Worm (Caenorhabditis elegans) whole organism, young adult: ENCODE measurements around the gene Y10G11A.1.

Experiments
- B0336.3 ChIP-seq: fragments of 200-800 bp; sonication (Bioruptor generic); IDR thresholded peaks from 2 replicates; pipeline ENCODE4 v1.3.6; 2022; ENCODE audit warnings: missing genetic modification characterization, missing compliant biosample characterization
- C06A6.2 ChIP-seq: fragments of 200-800 bp; sonication (Bioruptor generic); conservative IDR thresholded peaks from 2 replicates; pipeline ENCODE4 v1.3.6; 2022; ENCODE audit warnings: missing genetic modification characterization, missing compliant biosample characterization
- C17E4.6 ChIP-seq: fragments of 200-800 bp; sonication (Bioruptor generic); IDR thresholded peaks from 2 replicates; pipeline ENCODE4 v1.3.6; 2022; ENCODE audit warnings: missing genetic modification reagents, missing genetic modification characterization, missing compliant biosample characterization
- F10E7.11 ChIP-seq: sonication (generic microtip); optimal IDR thresholded peaks from 2 replicates; lab custom pipeline; 2017; ENCODE audit warnings: mild to moderate bottlenecking, missing genetic modification characterization, moderate library complexity, missing compliant biosample characterization
- F33H1.4 ChIP-seq: fragments of 200-800 bp; sonication (Bioruptor generic); IDR thresholded peaks from 2 replicates; pipeline ENCODE4 v1.3.6; 2022; ENCODE audit warnings: missing genetic modification reagents, missing genetic modification characterization, missing compliant biosample characterization
- F52B5.7 ChIP-seq: sonication (generic microtip); optimal IDR thresholded peaks from 2 replicates; lab custom pipeline; 2016; ENCODE audit warnings: mild to moderate bottlenecking, missing genetic modification characterization, missing compliant biosample characterization
- F55B11.4 ChIP-seq: sonication (generic microtip); optimal IDR thresholded peaks from 2 replicates; lab custom pipeline; 2016; ENCODE audit warnings: missing compliant biosample characterization, missing genetic modification characterization, borderline replicate concordance; ENCODE audit not compliant: insufficient read depth
- F57C9.4 ChIP-seq: sonication (generic microtip); optimal IDR thresholded peaks from 2 replicates; lab custom pipeline; 2017; ENCODE audit warnings: mild to moderate bottlenecking, missing genetic modification characterization, missing compliant biosample characterization
- K11D2.4 ChIP-seq: fragments of 200-800 bp; sonication (Bioruptor generic); IDR thresholded peaks from 2 replicates; pipeline ENCODE4 v1.3.6; 2022; ENCODE audit warnings: missing genetic modification reagents, missing genetic modification characterization, missing compliant biosample characterization
- T26A5.8 ChIP-seq: sonication (generic microtip); optimal IDR thresholded peaks from 2 replicates; lab custom pipeline; 2016; ENCODE audit warnings: missing genetic modification characterization, missing compliant biosample characterization
- Y53F4B.3 ChIP-seq: fragments of 200-800 bp; sonication (Bioruptor generic); IDR thresholded peaks from 2 replicates; pipeline ENCODE4 v1.3.6; 2022; ENCODE audit warnings: missing genetic modification reagents, missing genetic modification characterization, missing compliant biosample characterization
- Y53G8AR.9 ChIP-seq: fragments of 200-800 bp; sonication (Bioruptor generic); conservative IDR thresholded peaks from 2 replicates; pipeline ENCODE4 v1.3.6; 2022; ENCODE audit warnings: missing genetic modification reagents, missing genetic modification characterization, missing compliant biosample characterization
- Y95B8A.8 ChIP-seq: fragments of 200-800 bp; sonication (Bioruptor generic); IDR thresholded peaks from 2 replicates; pipeline ENCODE4 v1.3.6; 2022; ENCODE audit warnings: missing genetic modification reagents, missing genetic modification characterization, missing compliant biosample characterization
- ama-1 ChIP-seq, 3 experiments: fragments of 150-350 bp in 1 of 3; sonication (generic microtip) in 2 of 3; optimal IDR thresholded peaks; 2 replicates each; lab custom pipeline; 2014 to 2018; ENCODE audit warnings: missing biosample characterization in 2 of 3, missing genetic modification characterization in 2 of 3, missing genetic modification reagents in 2 of 3
- aptf-2 ChIP-seq: fragments of 200-800 bp; sonication (Bioruptor generic); conservative IDR thresholded peaks from 2 replicates; pipeline ENCODE4 v1.3.6; 2022; ENCODE audit warnings: missing genetic modification reagents, missing genetic modification characterization, missing compliant biosample characterization
- attf-3 ChIP-seq: fragments of 200-800 bp; sonication (Bioruptor generic); conservative IDR thresholded peaks from 2 replicates; pipeline ENCODE4 v1.3.6; 2022; ENCODE audit warnings: missing genetic modification reagents, missing genetic modification characterization, missing compliant biosample characterization
- attf-6 ChIP-seq: fragments of 200-800 bp; sonication (Bioruptor generic); IDR thresholded peaks from 2 replicates; pipeline ENCODE4 v1.3.6; 2022; ENCODE audit warnings: missing genetic modification reagents, missing genetic modification characterization, missing compliant biosample characterization
- bed-2 ChIP-seq: fragments of 200-800 bp; sonication (Bioruptor generic); IDR thresholded peaks from 2 replicates; pipeline ENCODE4 v1.3.6; 2022; ENCODE audit warnings: missing genetic modification reagents, missing genetic modification characterization, missing compliant biosample characterization
- ceh-100 ChIP-seq: fragments of 200-800 bp; sonication (Bioruptor generic); IDR thresholded peaks from 2 replicates; pipeline ENCODE4 v1.3.6; 2022; ENCODE audit warnings: missing genetic modification reagents, missing genetic modification characterization, missing compliant biosample characterization
- ceh-79 ChIP-seq: sonication (generic microtip); optimal IDR thresholded peaks from 2 replicates; lab custom pipeline; 2017; ENCODE audit warnings: mild to moderate bottlenecking, missing genetic modification characterization, missing compliant biosample characterization
- ceh-91 ChIP-seq: fragments of 200-800 bp; sonication (Bioruptor generic); IDR thresholded peaks from 2 replicates; pipeline ENCODE4 v1.3.6; 2022; ENCODE audit warnings: missing genetic modification reagents, missing genetic modification characterization, missing compliant biosample characterization
- die-1 ChIP-seq: sonication (generic microtip); optimal IDR thresholded peaks from 2 replicates; lab custom pipeline; 2016; ENCODE audit warnings: missing genotype, mild to moderate bottlenecking, missing genetic modification characterization, missing compliant biosample characterization
- efl-1 ChIP-seq: fragments of 150-350 bp; optimal IDR thresholded peaks from 2 replicates; lab custom pipeline; 2014; ENCODE audit warnings: missing biosample characterization, missing genetic modification reagents, missing genetic modification characterization
- egl-44 ChIP-seq: fragments of 200-800 bp; sonication (Bioruptor generic); IDR thresholded peaks from 2 replicates; pipeline ENCODE4 v1.3.6; 2022; ENCODE audit warnings: missing genetic modification reagents, missing genetic modification characterization, missing compliant biosample characterization
- ets-4 ChIP-seq: fragments of 200-800 bp; sonication (Bioruptor generic); optimal IDR thresholded peaks from 2 replicates; lab custom pipeline; 2018; ENCODE audit warnings: mild to moderate bottlenecking, missing genetic modification characterization, missing compliant biosample characterization
- gei-17 ChIP-seq: fragments of 200-800 bp; sonication (Bioruptor generic); optimal IDR thresholded peaks from 2 replicates; lab custom pipeline; 2018; ENCODE audit warnings: mild to moderate bottlenecking, missing genetic modification characterization, missing compliant biosample characterization
- him-1 ChIP-seq: sonication (generic microtip); optimal IDR thresholded peaks from 2 replicates; lab custom pipeline; 2016; ENCODE audit warnings: missing genotype, missing genetic modification reagents, missing genetic modification characterization, missing compliant biosample characterization
- hmg-20 ChIP-seq: fragments of 200-800 bp; sonication (Bioruptor generic); IDR thresholded peaks from 2 replicates; pipeline ENCODE4 v1.3.6; 2022; ENCODE audit warnings: missing genetic modification reagents, missing genetic modification characterization, missing compliant biosample characterization
- lag-1 ChIP-seq: fragments of 200-800 bp; sonication (Bioruptor generic); IDR thresholded peaks from 2 replicates; pipeline ENCODE4 v1.3.6; 2022; ENCODE audit warnings: missing genetic modification reagents, missing genetic modification characterization, missing compliant biosample characterization
- let-607 ChIP-seq, 2 experiments: fragments of 200-800 bp in 1 of 2; sonication (Bioruptor generic) in 1 of 2; sonication (generic microtip) in 1 of 2; optimal IDR thresholded peaks; 2 replicates each; lab custom pipeline; 2016 to 2018; ENCODE audit warnings: mild to moderate bottlenecking in 2 of 2, missing compliant biosample characterization in 2 of 2, missing genetic modification characterization in 2 of 2, moderate library complexity in 2 of 2, missing genotype in 1 of 2
- lin-40 ChIP-seq: sonication (generic microtip); optimal IDR thresholded peaks from 2 replicates; lab custom pipeline; 2016; ENCODE audit warnings: missing genetic modification characterization, mild to moderate bottlenecking, missing compliant biosample characterization, missing genotype, missing genetic modification reagents
- madf-3 ChIP-seq: fragments of 200-800 bp; sonication (Bioruptor generic); IDR thresholded peaks from 2 replicates; pipeline ENCODE4 v1.3.6; 2022; ENCODE audit warnings: missing genetic modification reagents, missing genetic modification characterization, missing compliant biosample characterization
- madf-6 ChIP-seq: fragments of 200-800 bp; sonication (Bioruptor generic); IDR thresholded peaks from 2 replicates; pipeline ENCODE4 v1.3.6; 2022; ENCODE audit warnings: missing genetic modification reagents, missing genetic modification characterization, missing compliant biosample characterization
- mel-28 ChIP-seq: sonication (generic microtip); optimal IDR thresholded peaks from 2 replicates; lab custom pipeline; 2016; ENCODE audit warnings: borderline replicate concordance, mild to moderate bottlenecking, missing genetic modification characterization, missing compliant biosample characterization
- mxl-1 ChIP-seq: sonication (generic microtip); optimal IDR thresholded peaks from 2 replicates; lab custom pipeline; 2016; ENCODE audit warnings: missing genetic modification characterization, missing compliant biosample characterization
- nfyb-1 ChIP-seq: fragments of 200-800 bp; sonication (Bioruptor generic); IDR thresholded peaks from 2 replicates; pipeline ENCODE4 v1.3.6; 2022; ENCODE audit warnings: missing genetic modification reagents, missing genetic modification characterization, missing compliant biosample characterization
- nhr-27 ChIP-seq: fragments of 200-800 bp; sonication (Bioruptor generic); optimal IDR thresholded peaks from 2 replicates; lab custom pipeline; 2018; ENCODE audit warnings: mild to moderate bottlenecking, missing genetic modification characterization, moderate library complexity, missing compliant biosample characterization
- nhr-80 ChIP-seq: sonication (generic microtip); optimal IDR thresholded peaks from 2 replicates; lab custom pipeline; 2016; ENCODE audit warnings: missing genetic modification characterization, missing compliant biosample characterization
- snpc-3.4 ChIP-seq: sonication (generic microtip); optimal IDR thresholded peaks from 2 replicates; lab custom pipeline; 2017; ENCODE audit warnings: missing genetic modification characterization, mild to moderate bottlenecking, missing compliant biosample characterization, antibody characterized with exemption, moderate library complexity, missing genotype, missing genetic modification reagents
- unc-62 ChIP-seq: fragments of 150-350 bp; optimal IDR thresholded peaks from 2 replicates; lab custom pipeline; 2014; ENCODE audit warnings: missing biosample characterization, missing genetic modification reagents, missing genetic modification characterization
- zfh-2 ChIP-seq: fragments of 200-800 bp; sonication (Bioruptor generic); conservative IDR thresholded peaks from 2 replicates; pipeline ENCODE4 v1.3.6; 2022; ENCODE audit warnings: missing genetic modification reagents, missing genetic modification characterization, missing compliant biosample characterization
- ztf-22 ChIP-seq: fragments of 200-800 bp; sonication (Bioruptor generic); optimal IDR thresholded peaks from 2 replicates; lab custom pipeline; 2018; ENCODE audit warnings: mild to moderate bottlenecking, missing genetic modification characterization, moderate library complexity, missing compliant biosample characterization
- ztf-25 ChIP-seq: fragments of 200-800 bp; sonication (Bioruptor generic); IDR thresholded peaks from 2 replicates; pipeline ENCODE4 v1.3.6; 2022; ENCODE audit warnings: missing genetic modification reagents, missing genetic modification characterization, missing compliant biosample characterization
- ztf-28 ChIP-seq: fragments of 200-800 bp; sonication (Bioruptor generic); IDR thresholded peaks from 2 replicates; pipeline ENCODE4 v1.3.6; 2022; ENCODE audit warnings: missing genetic modification reagents, missing genetic modification characterization, missing compliant biosample characterization
- ztf-6 ChIP-seq: fragments of 200-800 bp; sonication (Bioruptor generic); IDR thresholded peaks from 2 replicates; pipeline ENCODE4 v1.3.6; 2022; ENCODE audit warnings: missing genetic modification reagents, missing genetic modification characterization, missing compliant biosample characterization

Y10G11A.1 gene

ce11 chrIV:16415100-16415973 is 9.1 kb upstream of the Y10G11A.1 start (continued):
- peak; percentile 81 for TF ChIP-seq efl-1 (GFP tag; lab: Kevin White, UChicago)
- TF ChIP-seq ztf-22 (GFP tag; lab: Kevin White, UChicago), result no peak
- no peak for TF ChIP-seq lag-1 (GFP tag; lab: Robert Waterston, UW)
- TF ChIP-seq let-607 (tag; optimal IDR thresholded peaks at IDR 0.05; lab: Kevin White, UChicago), result peak in 1 of 2 experiments; percentile 59
- no peak for TF ChIP-seq mel-28
- TF ChIP-seq F10E7.11 (tag; lab: Kevin White, UChicago), result peak; percentile 19
- TF ChIP-seq C17E4.6 (GFP tag; lab: Robert Waterston, UW), result 0 out of 2 replicates have a peak, but pooled peaks have one; percentile 50
- TF ChIP-seq Y53F4B.3 (GFP tag; lab: Robert Waterston, UW), result peak; percentile 33
- TF ChIP-seq ceh-79 (tag; lab: Kevin White, UChicago), result peak; percentile 5
- peak; percentile 98 for TF ChIP-seq attf-6 (GFP tag; lab: Robert Waterston, UW)
- no peak for TF ChIP-seq unc-62 (GFP tag; lab: Kevin White, UChicago)
- TF ChIP-seq lin-40 (tag; lab: Kevin White, UChicago), result peak; percentile 67
- no peak for TF ChIP-seq gei-17 (GFP tag; lab: Kevin White, UChicago)
- no peak for TF ChIP-seq zfh-2 (GFP tag; lab: Robert Waterston, UW)
- no peak for TF ChIP-seq F55B11.4
- peak; percentile 75 for TF ChIP-seq B0336.3 (GFP tag; lab: Robert Waterston, UW)
- peak; percentile 77 for TF ChIP-seq hmg-20 (GFP tag; lab: Robert Waterston, UW)
- peak; percentile 92 for TF ChIP-seq ztf-25 (GFP tag; lab: Robert Waterston, UW)
- TF ChIP-seq ama-1 (optimal IDR thresholded peaks at IDR 0.05; lab: Kevin White, UChicago), result no peak
- peak in 1 of 2 experiments; percentile 44 for TF ChIP-seq ama-1 (GFP tag; optimal IDR thresholded peaks at IDR 0.05; lab: Kevin White, UChicago)
- TF ChIP-seq attf-3, result peak; percentile 33; the same call in 1 of the 2 replicates
- peak; percentile 25 for TF ChIP-seq nhr-27 (tag; lab: Kevin White, UChicago)
- TF ChIP-seq ceh-100 (GFP tag; lab: Robert Waterston, UW), result peak; percentile 65
- TF ChIP-seq egl-44 (GFP tag; lab: Robert Waterston, UW), result peak; percentile 48; the same call in 1 of the 2 replicates
- TF ChIP-seq nfyb-1 (GFP tag; lab: Robert Waterston, UW), result 0 out of 2 replicates have a peak, but pooled peaks have one; percentile 11
- TF ChIP-seq ceh-91 (GFP tag; lab: Robert Waterston, UW), result peak; percentile 75
- peak; percentile 46 for TF ChIP-seq mxl-1 (tag; lab: Kevin White, UChicago)
- peak; percentile 77; the same call in 1 of the 2 replicates for TF ChIP-seq bed-2 (GFP tag; lab: Robert Waterston, UW)
- TF ChIP-seq Y53G8AR.9, result peak; percentile 24; the same call in 1 of the 2 replicates
- no peak for TF ChIP-seq die-1
- peak; percentile 83 for TF ChIP-seq K11D2.4 (GFP tag; lab: Robert Waterston, UW)
- peak; percentile 77 for TF ChIP-seq him-1 (tag; lab: Kevin White, UChicago)
- TF ChIP-seq aptf-2, result peak; percentile 74
- peak; percentile 74; the same call in 1 of the 2 replicates for TF ChIP-seq Y95B8A.8 (GFP tag; lab: Robert Waterston, UW)
- peak; percentile 80; the same call in 1 of the 2 replicates for TF ChIP-seq madf-3 (GFP tag; lab: Robert Waterston, UW)
- peak; percentile 54 for TF ChIP-seq F33H1.4 (GFP tag; lab: Robert Waterston, UW)
- peak; percentile 62 for TF ChIP-seq F52B5.7
- peak; percentile 71 for TF ChIP-seq madf-6 (GFP tag; lab: Robert Waterston, UW)
- no peak for TF ChIP-seq ets-4 (GFP tag; lab: Kevin White, UChicago)
- peak; percentile 65 for TF ChIP-seq T26A5.8 (tag; lab: Kevin White, UChicago)
- TF ChIP-seq F57C9.4 (tag; lab: Kevin White, UChicago), result peak; percentile 68
- TF ChIP-seq snpc-3.4 (tag; lab: Kevin White, UChicago), result peak; percentile 69
- no peak; the same call in 1 of the 2 replicates for TF ChIP-seq C06A6.2 (GFP tag; lab: Robert Waterston, UW)
- peak; percentile 52; the same call in 1 of the 2 replicates for TF ChIP-seq ztf-6
- TF ChIP-seq ztf-28, result peak; percentile 94
- no peak for TF ChIP-seq nhr-80 (tag; lab: Kevin White, UChicago)
